Worm (Caenorhabditis elegans) whole organism, mixed stage, embryonic: Measurements from ENCODE around the gene clc-4.

Experiments used
- M03D4.4 ChIP-seq: sonication (generic microtip); optimal IDR thresholded peaks from 2 replicates; lab custom pipeline; 2017; ENCODE audit warnings: mild to moderate bottlenecking, missing genetic modification characterization, missing compliant biosample characterization
- bed-3 ChIP-seq: fragments of 200-800 bp; sonication (Bioruptor generic); optimal IDR thresholded peaks from 3 replicates; lab custom pipeline; 2018; ENCODE audit warnings: mild to moderate bottlenecking, missing genetic modification characterization, moderate library complexity, missing compliant biosample characterization
- blmp-1 ChIP-seq: fragments of 150-350 bp; optimal IDR thresholded peaks from 2 replicates; lab custom pipeline; 2014; ENCODE audit warnings: missing biosample characterization, missing genetic modification characterization
- ceh-39 ChIP-seq: fragments of 150-350 bp; optimal IDR thresholded peaks from 2 replicates; lab custom pipeline; 2014; ENCODE audit warnings: missing biosample characterization, missing genetic modification characterization
- ceh-43 ChIP-seq: fragments of 200-800 bp; sonication (Bioruptor generic); optimal IDR thresholded peaks from 2 replicates; lab custom pipeline; 2018; ENCODE audit warnings: mild to moderate bottlenecking, missing genetic modification characterization, moderate library complexity, missing compliant biosample characterization
- ceh-83 ChIP-seq: fragments of 200-800 bp; sonication (Bioruptor generic); optimal IDR thresholded peaks from 2 replicates; lab custom pipeline; 2018; ENCODE audit warnings: mild to moderate bottlenecking, missing genetic modification characterization, missing compliant biosample characterization
- ces-1 ChIP-seq: fragments of 150-350 bp; optimal IDR thresholded peaks from 2 replicates; lab custom pipeline; 2014; ENCODE audit warnings: missing biosample characterization, missing genetic modification reagents, missing genetic modification characterization
- cnd-1 ChIP-seq: fragments of 200-800 bp; sonication (Bioruptor generic); optimal IDR thresholded peaks from 2 replicates; lab custom pipeline; 2018; ENCODE audit warnings: mild to moderate bottlenecking, missing genetic modification characterization, missing compliant biosample characterization
- drap-1 ChIP-seq: fragments of 200-800 bp; sonication (Bioruptor generic); optimal IDR thresholded peaks from 3 replicates; lab custom pipeline; 2018; ENCODE audit warnings: mild to moderate bottlenecking, missing genetic modification characterization, missing compliant biosample characterization
- elt-1 ChIP-seq: sonication (generic microtip); optimal IDR thresholded peaks from 2 replicates; lab custom pipeline; 2017; ENCODE audit warnings: missing genetic modification characterization, mild to moderate bottlenecking, missing compliant biosample characterization, antibody characterized with exemption, moderate library complexity, borderline replicate concordance; ENCODE audit not compliant: insufficient read depth
- elt-3 ChIP-seq: fragments of 150-350 bp; optimal IDR thresholded peaks from 2 replicates; lab custom pipeline; 2014; ENCODE audit warnings: missing biosample characterization, missing genetic modification characterization
- flh-1 ChIP-seq: fragments of 200-800 bp; sonication (Bioruptor generic); optimal IDR thresholded peaks from 2 replicates; lab custom pipeline; 2018; ENCODE audit warnings: mild to moderate bottlenecking, missing genetic modification characterization, moderate library complexity, missing compliant biosample characterization
- ham-2 ChIP-seq: fragments of 200-800 bp; sonication (Bioruptor generic); optimal IDR thresholded peaks from 2 replicates; lab custom pipeline; 2018; ENCODE audit warnings: mild to moderate bottlenecking, missing genetic modification characterization, missing compliant biosample characterization
- hlh-1 ChIP-seq: fragments of 150-350 bp; optimal IDR thresholded peaks from 2 replicates; lab custom pipeline; 2014; ENCODE audit warnings: missing biosample characterization, missing genetic modification reagents, missing genetic modification characterization
- lin-13 ChIP-seq: fragments of 150-350 bp; optimal IDR thresholded peaks from 2 replicates; lab custom pipeline; 2014; ENCODE audit warnings: missing biosample characterization, missing genetic modification characterization
- lin-32 ChIP-seq: fragments of 200-800 bp; sonication (Bioruptor generic); optimal IDR thresholded peaks from 2 replicates; lab custom pipeline; 2018; ENCODE audit warnings: mild to moderate bottlenecking, missing genetic modification characterization, missing compliant biosample characterization
- lsy-2 ChIP-seq: fragments of 150-350 bp; optimal IDR thresholded peaks from 2 replicates; lab custom pipeline; 2014; ENCODE audit warnings: missing biosample characterization, missing genetic modification characterization
- mab-5 ChIP-seq: fragments of 150-350 bp; optimal IDR thresholded peaks from 2 replicates; lab custom pipeline; 2014; ENCODE audit warnings: missing biosample characterization, missing genetic modification characterization
- mep-1 ChIP-seq: fragments of 150-350 bp; optimal IDR thresholded peaks from 2 replicates; lab custom pipeline; 2017; ENCODE audit warnings: missing biosample characterization, missing genetic modification reagents, missing genetic modification characterization, inconsistent platforms
- mls-2 ChIP-seq: sonication (generic microtip); optimal IDR thresholded peaks from 2 replicates; lab custom pipeline; 2016; ENCODE audit warnings: mild to moderate bottlenecking, missing genetic modification characterization, moderate library complexity, missing compliant biosample characterization
- nhr-12 ChIP-seq: fragments of 150-350 bp; optimal IDR thresholded peaks from 2 replicates; lab custom pipeline; 2014; ENCODE audit warnings: missing biosample characterization, missing genetic modification characterization
- nhr-2 ChIP-seq: fragments of 150-350 bp; optimal IDR thresholded peaks from 2 replicates; lab custom pipeline; 2014; ENCODE audit warnings: missing biosample characterization, missing genetic modification characterization
- nhr-237 ChIP-seq: fragments of 150-350 bp; optimal IDR thresholded peaks from 2 replicates; lab custom pipeline; 2014; ENCODE audit warnings: missing biosample characterization, missing genetic modification characterization
- nhr-28 ChIP-seq: fragments of 150-350 bp; optimal IDR thresholded peaks from 2 replicates; lab custom pipeline; 2014; ENCODE audit warnings: missing biosample characterization, missing genetic modification characterization
- nhr-76 ChIP-seq: sonication (generic microtip); optimal IDR thresholded peaks from 2 replicates; lab custom pipeline; 2017; ENCODE audit warnings: missing biosample characterization, missing genetic modification characterization
- pha-4 ChIP-seq: fragments of 150-350 bp; optimal IDR thresholded peaks from 2 replicates; lab custom pipeline; 2018; ENCODE audit warnings: missing biosample characterization, missing genetic modification reagents, missing genetic modification characterization
- sem-2 ChIP-seq: fragments of 200-800 bp; sonication (Bioruptor generic); optimal IDR thresholded peaks from 2 replicates; lab custom pipeline; 2018; ENCODE audit warnings: mild to moderate bottlenecking, missing genetic modification characterization, missing compliant biosample characterization
- snpc-4 ChIP-seq: fragments of 150-350 bp; optimal IDR thresholded peaks from 2 replicates; lab custom pipeline; 2014; ENCODE audit warnings: missing biosample characterization, missing genetic modification characterization
- sptf-1 ChIP-seq: sonication (generic microtip); optimal IDR thresholded peaks from 2 replicates; lab custom pipeline; 2017; ENCODE audit warnings: mild to moderate bottlenecking, missing genetic modification characterization, moderate library complexity, missing compliant biosample characterization
- tbx-8 ChIP-seq: fragments of 200-800 bp; sonication (Bioruptor generic); optimal IDR thresholded peaks from 2 replicates; lab custom pipeline; 2018; ENCODE audit warnings: mild to moderate bottlenecking, missing genetic modification characterization, moderate library complexity, missing compliant biosample characterization
- unc-120 ChIP-seq: sonication (generic microtip); optimal IDR thresholded peaks from 2 replicates; lab custom pipeline; 2017; ENCODE audit warnings: missing genetic modification characterization, missing compliant biosample characterization; ENCODE audit not compliant: poor library complexity, severe bottlenecking
- unc-39 ChIP-seq: fragments of 150-350 bp; optimal IDR thresholded peaks from 2 replicates; lab custom pipeline; 2014; ENCODE audit warnings: missing biosample characterization, missing genetic modification characterization
- unc-62 ChIP-seq: fragments of 150-350 bp; optimal IDR thresholded peaks from 2 replicates; lab custom pipeline; 2014; ENCODE audit warnings: missing biosample characterization, missing genetic modification reagents, missing genetic modification characterization
- zip-8 ChIP-seq: fragments of 150-350 bp; optimal IDR thresholded peaks from 2 replicates; lab custom pipeline; 2014; ENCODE audit warnings: missing biosample characterization, missing genetic modification characterization
- ztf-11 ChIP-seq: fragments of 150-350 bp; optimal IDR thresholded peaks from 2 replicates; lab custom pipeline; 2014; ENCODE audit warnings: missing biosample characterization, missing genetic modification characterization

The clc-4 gene

DNA sequence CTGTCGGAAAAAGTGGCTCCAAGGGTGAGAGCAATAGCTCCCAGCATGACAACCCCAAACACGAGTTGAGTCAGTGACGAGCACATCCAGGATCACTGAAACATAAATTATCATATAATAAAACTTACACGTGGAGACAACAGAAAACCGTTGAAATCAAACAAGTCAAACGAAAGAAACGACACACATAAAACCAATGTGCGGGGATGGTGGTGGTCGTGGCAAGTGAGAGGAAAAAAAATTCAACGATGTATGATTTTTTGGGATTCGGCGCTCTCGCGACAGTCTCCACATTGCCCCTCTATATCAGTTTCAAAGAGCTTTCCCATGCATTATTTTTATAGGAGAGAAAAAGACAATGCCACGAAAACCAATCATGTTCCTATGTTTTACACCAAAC, at the start of gene clc-4:
Gene clc-4, minus strand, starts transcription at position 101 of the 400 bp plus-strand sequence.
- no peak for TF ChIP-seq unc-62 (GFP tag; lab: Kevin White, UChicago)
- no peak for TF ChIP-seq snpc-4 (tag; lab: Kevin White, UChicago)
- no peak for TF ChIP-seq M03D4.4 (tag; lab: Kevin White, UChicago)
- no peak for TF ChIP-seq cnd-1
- TF ChIP-seq sem-2, result no peak
- TF ChIP-seq drap-1 (GFP tag; lab: Kevin White, UChicago), result no peak
- TF ChIP-seq ztf-11 (tag; lab: Kevin White, UChicago), result no peak
- no peak for TF ChIP-seq ces-1 (GFP tag; lab: Kevin White, UChicago)
- TF ChIP-seq pha-4 (tag; lab: Kevin White, UChicago), result no peak
- TF ChIP-seq lsy-2 (tag; lab: Kevin White, UChicago), result no peak
- no peak for TF ChIP-seq nhr-237
- TF ChIP-seq ceh-43 (GFP tag; lab: Kevin White, UChicago), result no peak
- TF ChIP-seq, all 35 proteins: peak for 0

DNA sequence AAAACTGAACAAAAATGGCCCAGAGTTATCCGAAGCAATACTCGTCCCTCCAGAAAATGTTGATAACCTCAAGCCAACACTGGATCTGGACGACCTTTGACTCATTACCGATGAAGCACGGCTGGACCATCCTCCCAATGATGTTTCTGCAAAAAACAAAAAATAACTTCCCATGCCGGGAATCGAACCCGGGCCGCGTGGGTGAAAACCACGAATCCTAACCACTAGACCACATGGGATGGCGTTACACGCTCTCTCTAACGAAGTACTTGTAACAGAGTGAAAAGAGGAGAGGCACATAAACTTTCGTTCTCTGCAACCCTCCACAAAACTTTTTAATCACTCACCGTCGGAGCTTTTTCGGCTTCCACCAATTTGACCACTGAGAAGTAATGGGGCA, 37.4 kb upstream of the clc-4 start:
- no peak for TF ChIP-seq lin-13 (tag; lab: Kevin White, UChicago)
- peak; percentile 70 for TF ChIP-seq mls-2 (tag; lab: Kevin White, UChicago)
- peak; percentile 67 for TF ChIP-seq drap-1 (GFP tag; lab: Kevin White, UChicago)
- TF ChIP-seq pha-4 (tag; lab: Kevin White, UChicago), result no peak
- TF ChIP-seq sem-2, result peak; percentile 38
- no peak for TF ChIP-seq nhr-28
- TF ChIP-seq nhr-2, result no peak
- peak; percentile 77 for TF ChIP-seq sptf-1 (tag; lab: Kevin White, UChicago)
- peak; percentile 71 for TF ChIP-seq M03D4.4 (tag; lab: Kevin White, UChicago)
- no peak for TF ChIP-seq unc-62 (GFP tag; lab: Kevin White, UChicago)
- TF ChIP-seq lsy-2 (tag; lab: Kevin White, UChicago), result no peak
- TF ChIP-seq snpc-4 (tag; lab: Kevin White, UChicago), result no peak
- TF ChIP-seq ceh-43 (GFP tag; lab: Kevin White, UChicago), result no peak
- TF ChIP-seq mab-5 (tag; lab: Kevin White, UChicago), result no peak
- no peak for TF ChIP-seq zip-8
- TF ChIP-seq bed-3 (GFP tag; lab: Kevin White, UChicago), result peak; percentile 25
- no peak for TF ChIP-seq nhr-12 (tag; lab: Kevin White, UChicago)
- no peak for TF ChIP-seq unc-39 (tag; lab: Kevin White, UChicago)
- no peak for TF ChIP-seq blmp-1 (tag; lab: Kevin White, UChicago)
- TF ChIP-seq tbx-8, result no peak
- TF ChIP-seq lin-32 (GFP tag; lab: Kevin White, UChicago), result no peak
- TF ChIP-seq hlh-1, result peak; percentile 22
- no peak for TF ChIP-seq elt-1
- TF ChIP-seq mep-1 (tag; lab: Kevin White, UChicago), result no peak
- no peak for TF ChIP-seq nhr-237
- peak; percentile 75 for TF ChIP-seq ceh-83 (GFP tag; lab: Kevin White, UChicago)
- no peak for TF ChIP-seq ceh-39 (tag; lab: Kevin White, UChicago)
- no peak for TF ChIP-seq elt-3 (tag; lab: Kevin White, UChicago)
- TF ChIP-seq flh-1, result no peak
- no peak for TF ChIP-seq ces-1 (GFP tag; lab: Kevin White, UChicago)
- TF ChIP-seq ham-2 (GFP tag; lab: Kevin White, UChicago), result peak; percentile 28
- no peak for TF ChIP-seq ztf-11 (tag; lab: Kevin White, UChicago)
- peak; percentile 64 for TF ChIP-seq cnd-1
- TF ChIP-seq unc-120 (tag; lab: Kevin White, UChicago), result peak; percentile 40
- no peak for TF ChIP-seq nhr-76 (tag; lab: Kevin White, UChicago)

DNA sequence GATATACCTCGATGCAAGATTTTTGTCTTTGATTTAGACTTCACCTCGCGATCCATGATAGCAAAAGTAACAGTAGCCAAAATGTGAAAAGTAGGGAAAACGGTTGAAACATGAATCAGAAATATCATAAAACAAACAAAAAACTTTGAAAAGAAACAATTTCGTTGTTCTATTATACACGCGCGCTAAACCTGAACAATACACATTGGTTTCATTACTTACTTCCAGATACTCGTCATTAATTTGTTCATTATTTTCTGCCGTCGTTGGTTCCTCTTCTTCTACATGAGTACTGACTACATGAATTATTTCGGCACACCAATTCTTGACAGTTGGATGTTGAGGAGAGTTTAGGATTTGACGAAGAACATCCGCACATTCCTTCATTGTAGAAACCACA, 36.8 kb upstream of the clc-4 start, which contains the start of gene F31B12.3:
Gene F31B12.3, minus strand, starts transcription at position 101 of the 400 bp plus-strand sequence.
- TF ChIP-seq ham-2 (GFP tag; lab: Kevin White, UChicago) (no peak), nhr-2 (no peak), cnd-1 (no peak), mab-5 (tag; lab: Kevin White, UChicago) (no peak), mls-2 (tag; lab: Kevin White, UChicago) (no peak), unc-39 (tag; lab: Kevin White, UChicago) (no peak)

DNA sequence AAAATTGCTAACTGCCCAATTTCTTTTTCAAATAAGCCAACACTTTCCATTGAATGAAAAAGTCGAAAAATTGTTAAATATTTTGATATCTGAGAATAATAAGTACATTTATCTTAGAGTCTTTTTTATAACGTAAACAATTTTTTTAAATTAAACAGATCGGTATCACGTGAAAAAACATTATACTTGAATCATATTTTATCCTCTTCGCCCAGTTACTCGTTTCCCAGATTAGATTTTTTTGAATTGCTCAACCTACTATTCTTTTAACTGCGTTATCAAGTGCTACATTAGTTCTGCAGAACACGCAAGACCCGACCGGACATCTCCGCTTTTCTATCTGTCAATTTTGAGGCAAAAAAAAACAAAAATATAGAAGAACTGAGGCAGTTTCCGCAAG, 20.7 kb upstream of the clc-4 start, which contains the start of gene F31B12.4:
Gene F31B12.4, plus strand, starts transcription at position 301 of the 400 bp plus-strand sequence.
- no peak for TF ChIP-seq ceh-43 (GFP tag; lab: Kevin White, UChicago)
- TF ChIP-seq bed-3 (GFP tag; lab: Kevin White, UChicago), result no peak
- TF ChIP-seq nhr-12 (tag; lab: Kevin White, UChicago), result no peak
- no peak for TF ChIP-seq tbx-8
- TF ChIP-seq zip-8, result no peak
- no peak for TF ChIP-seq mab-5 (tag; lab: Kevin White, UChicago)
- TF ChIP-seq mep-1 (tag; lab: Kevin White, UChicago), result no peak
- TF ChIP-seq snpc-4 (tag; lab: Kevin White, UChicago), result no peak
- TF ChIP-seq lin-13 (tag; lab: Kevin White, UChicago), result no peak
- no peak for TF ChIP-seq hlh-1
- no peak for TF ChIP-seq ham-2 (GFP tag; lab: Kevin White, UChicago)
- no peak for TF ChIP-seq drap-1 (GFP tag; lab: Kevin White, UChicago)
- no peak for TF ChIP-seq ceh-39 (tag; lab: Kevin White, UChicago)
- TF ChIP-seq nhr-76 (tag; lab: Kevin White, UChicago), result no peak
